Fruit fly (Drosophila melanogaster) whole organism, pupa: Measurements from ENCODE around the gene LysD.

ENCODE experiments used
- CG10348 ChIP-seq: fragments of 200-800 bp; sonication (Bioruptor generic); IDR thresholded peaks from 2 replicates; pipeline ENCODE4 v1.3.6; 2022; ENCODE audit warnings: missing biosample characterization, missing genetic modification characterization
- CG12605 ChIP-seq: fragments of 200-800 bp; sonication (Bioruptor generic); IDR thresholded peaks from 2 replicates; pipeline ENCODE4 v1.3.6; 2022; ENCODE audit warnings: missing biosample characterization, missing genetic modification characterization
- CG13204 ChIP-seq: fragments of 200-800 bp; sonication (Bioruptor generic); optimal IDR thresholded peaks from 2 replicates; lab custom pipeline; 2018; ENCODE audit warnings: missing biosample characterization, mild to moderate bottlenecking, missing genetic modification characterization, moderate library complexity
- CG14655 ChIP-seq: fragments of 200-800 bp; sonication (Bioruptor generic); optimal IDR thresholded peaks from 3 replicates; lab custom pipeline; 2017; ENCODE audit warnings: mild to moderate bottlenecking, missing biosample characterization, missing genetic modification reagents, missing genetic modification characterization
- CG15710 ChIP-seq: fragments of 200-800 bp; sonication (Bioruptor generic); optimal IDR thresholded peaks from 2 replicates; lab custom pipeline; 2018; ENCODE audit warnings: missing biosample characterization, mild to moderate bottlenecking, missing genetic modification characterization, moderate library complexity
- CG17806 ChIP-seq: fragments of 200-800 bp; sonication (Bioruptor generic); optimal IDR thresholded peaks from 2 replicates; lab custom pipeline; 2018; ENCODE audit warnings: missing biosample characterization, mild to moderate bottlenecking, missing genetic modification characterization, moderate library complexity
- CG32121 ChIP-seq: fragments of 200-800 bp; sonication (Bioruptor generic); IDR thresholded peaks from 2 replicates; pipeline ENCODE4 v1.3.6; 2022; ENCODE audit warnings: missing biosample characterization, missing genetic modification characterization
- CG34367 ChIP-seq: fragments of 200-800 bp; sonication (Bioruptor generic); optimal IDR thresholded peaks from 2 replicates; lab custom pipeline; 2018; ENCODE audit warnings: missing biosample characterization, mild to moderate bottlenecking, missing genetic modification characterization
- CG4496 ChIP-seq: fragments of 200-800 bp; sonication (Bioruptor generic); IDR thresholded peaks from 3 replicates; pipeline ENCODE4 v1.3.6; 2022; ENCODE audit warnings: missing biosample characterization, missing genetic modification characterization
- CG8159 ChIP-seq: fragments of 200-800 bp; sonication (Bioruptor generic); optimal IDR thresholded peaks from 3 replicates; lab custom pipeline; 2018; ENCODE audit warnings: missing biosample characterization, mild to moderate bottlenecking, missing genetic modification characterization, moderate library complexity
- CG8301 ChIP-seq: fragments of 200-800 bp; sonication (Bioruptor generic); optimal IDR thresholded peaks from 2 replicates; lab custom pipeline; 2018; ENCODE audit warnings: missing biosample characterization, mild to moderate bottlenecking, missing genetic modification characterization
- CG9948 ChIP-seq: fragments of 200-800 bp; sonication (Bioruptor generic); optimal IDR thresholded peaks from 2 replicates; lab custom pipeline; 2018; ENCODE audit warnings: missing biosample characterization, mild to moderate bottlenecking, missing genetic modification characterization, moderate library complexity
- D1 ChIP-seq: fragments of 200-800 bp; sonication (Bioruptor generic); optimal IDR thresholded peaks from 2 replicates; lab custom pipeline; 2018; ENCODE audit warnings: missing biosample characterization, mild to moderate bottlenecking, missing genetic modification characterization, moderate library complexity
- EcR ChIP-seq: fragments of 200-800 bp; sonication (Bioruptor generic); optimal IDR thresholded peaks from 3 replicates; lab custom pipeline; 2019; ENCODE audit warnings: missing biosample characterization, missing genetic modification characterization, mild to moderate bottlenecking, moderate library complexity, missing genetic modification reagents
- Ets98B ChIP-seq: fragments of 200-800 bp; sonication (Bioruptor generic); IDR thresholded peaks from 2 replicates; pipeline ENCODE4 v1.3.6; 2022; ENCODE audit warnings: missing biosample characterization, missing genetic modification characterization
- Pif1A ChIP-seq: fragments of 200-800 bp; sonication (Bioruptor generic); optimal IDR thresholded peaks from 3 replicates; lab custom pipeline; 2016; ENCODE audit warnings: missing biosample characterization, missing genetic modification characterization
- Pif1B ChIP-seq: fragments of 200-800 bp; sonication (Bioruptor generic); optimal IDR thresholded peaks from 3 replicates; lab custom pipeline; 2016; ENCODE audit warnings: missing biosample characterization, missing genetic modification characterization
- Snoo ChIP-seq: fragments of 200-800 bp; sonication (Bioruptor generic); optimal IDR thresholded peaks from 3 replicates; lab custom pipeline; 2017; ENCODE audit warnings: missing biosample characterization, mild to moderate bottlenecking, missing genetic modification characterization, inconsistent platforms
- fd96Ca ChIP-seq: fragments of 200-800 bp; sonication (Bioruptor generic); IDR thresholded peaks from 3 replicates; pipeline ENCODE4 v1.3.6; 2022; ENCODE audit warnings: missing biosample characterization, missing genetic modification characterization
- gl ChIP-seq: fragments of 200-800 bp; sonication (Bioruptor generic); optimal IDR thresholded peaks from 2 replicates; lab custom pipeline; 2018; ENCODE audit warnings: missing biosample characterization, mild to moderate bottlenecking, missing genetic modification characterization
- rn ChIP-seq: fragments of 200-800 bp; sonication (Bioruptor generic); IDR thresholded peaks from 2 replicates; pipeline ENCODE4 v1.3.6; 2022; ENCODE audit warnings: missing biosample characterization, missing genetic modification characterization

The LysD gene

DNA sequence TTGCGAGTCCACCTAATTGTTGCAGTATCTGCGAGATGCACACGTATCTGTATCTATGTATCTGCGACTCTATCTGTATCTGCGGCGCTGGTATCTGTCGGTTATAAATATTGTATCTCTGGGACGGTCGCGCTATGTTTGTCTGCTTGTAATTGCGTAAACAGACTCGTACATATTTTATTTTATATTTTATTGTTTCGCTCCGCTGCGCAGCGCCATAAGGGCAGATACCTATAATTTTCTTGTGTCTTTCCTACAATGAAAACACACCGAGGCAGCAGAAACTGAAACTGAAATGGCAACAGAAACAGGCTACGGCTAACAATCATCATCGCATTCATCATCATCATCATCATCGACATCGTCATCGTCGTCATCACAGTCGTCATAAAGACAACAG is 42.6 kb downstream of the LysD start:
- TF ChIP-seq rn (GFP tag; lab: Robert Waterston, UW) = no peak
- no peak for TF ChIP-seq CG12605 (GFP tag; lab: Robert Waterston, UW)
- TF ChIP-seq fd96Ca (GFP tag; lab: Robert Waterston, UW) = no peak
- no peak for TF ChIP-seq CG32121 (GFP tag; lab: Robert Waterston, UW)
- TF ChIP-seq CG9948 = no peak
- TF ChIP-seq CG17806 = no peak
- TF ChIP-seq CG8301 (tag; lab: Kevin White, UChicago) = no peak
- no peak for TF ChIP-seq Snoo (tag; lab: Kevin White, UChicago)
- no peak for TF ChIP-seq Pif1A

DNA sequence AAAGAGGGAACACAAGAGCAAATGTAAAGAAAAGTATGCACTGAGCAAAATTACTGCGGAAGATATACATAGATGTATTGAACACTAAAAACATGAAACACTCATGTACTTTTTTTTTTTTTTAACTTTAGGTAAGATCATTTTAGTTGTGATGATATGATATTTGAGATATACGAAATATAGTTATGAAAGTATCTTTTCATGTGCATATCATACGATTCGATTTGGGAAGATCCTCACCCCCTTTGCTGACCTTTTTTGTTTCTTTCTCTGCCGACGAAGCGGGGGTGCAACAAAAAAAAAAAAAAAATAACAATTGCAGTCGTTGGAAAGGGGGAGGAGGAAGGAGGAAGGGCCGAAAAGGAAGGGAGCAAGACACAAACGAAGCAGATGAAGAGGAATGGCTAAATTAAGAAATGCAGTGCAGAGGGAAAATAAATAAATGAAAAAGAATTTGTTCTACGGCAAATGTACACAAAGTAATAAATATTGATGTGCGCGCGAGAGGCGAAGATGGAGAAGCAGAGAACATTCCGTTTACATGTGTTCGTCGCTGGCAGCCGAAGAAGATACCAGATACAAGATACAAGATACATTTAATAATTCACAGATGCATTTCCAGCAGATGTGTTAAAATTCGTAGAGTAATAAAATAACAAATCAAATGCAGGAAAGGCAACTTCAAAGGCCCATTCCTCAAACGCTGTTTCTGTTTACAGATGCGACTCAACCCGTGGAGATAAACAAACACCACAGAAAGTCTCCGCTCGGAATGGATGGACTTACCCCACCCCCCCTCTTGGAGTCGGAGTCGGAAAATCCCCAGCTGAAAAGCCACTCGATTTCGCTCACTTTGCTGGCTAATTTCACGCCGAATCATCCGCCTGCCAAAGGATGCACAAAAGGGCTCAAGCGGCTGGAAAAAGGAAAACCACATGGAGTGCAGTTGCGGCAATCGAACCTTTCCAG is 43.8 kb downstream of the LysD start:
- TF ChIP-seq gl (tag; lab: Kevin White, UChicago) (no peak), CG9948 (peak; percentile 32), D1 (tag; lab: Kevin White, UChicago) (no peak), CG17806 (peak; percentile 30), Pif1A (peak; percentile 50), CG34367 (tag; lab: Kevin White, UChicago) (no peak), rn (GFP tag; lab: Robert Waterston, UW) (no peak), CG15710 (peak; percentile 42), Snoo (tag; lab: Kevin White, UChicago) (peak; percentile 30), CG12605 (GFP tag; lab: Robert Waterston, UW) (no peak), CG8159 (tag; lab: Kevin White, UChicago) (peak; percentile 57), fd96Ca (GFP tag; lab: Robert Waterston, UW) (no peak), CG13204 (GFP tag; lab: Kevin White, UChicago) (no peak), Pif1B (peak; percentile 22)

DNA sequence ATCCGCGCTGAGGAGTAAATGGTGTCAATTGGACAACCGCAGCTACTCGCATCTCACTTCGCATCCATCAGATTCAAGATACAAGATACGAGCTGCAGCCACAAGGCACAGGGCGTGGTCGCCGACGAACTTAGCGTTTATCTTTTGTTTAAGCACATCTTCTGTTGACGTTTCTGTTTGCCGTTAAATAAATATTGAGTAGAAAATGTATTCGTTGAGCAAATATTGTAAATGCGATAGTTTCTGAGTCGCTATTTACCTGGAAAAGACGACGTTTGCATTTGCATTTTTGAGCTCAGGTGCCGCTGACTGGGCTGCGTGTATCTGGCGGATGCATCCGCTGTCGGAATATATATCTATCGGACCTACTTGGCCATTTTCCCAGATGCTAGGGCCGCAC is 44.7 kb downstream of the LysD start:
- no peak for TF ChIP-seq CG34367 (tag; lab: Kevin White, UChicago)
- TF ChIP-seq CG14655 = no peak
- TF ChIP-seq Ets98B (GFP tag; lab: Robert Waterston, UW) = peak; percentile 35; the same call in 1 of the 2 replicates
- peak; percentile 9 for TF ChIP-seq Pif1A
- TF ChIP-seq gl (tag; lab: Kevin White, UChicago) = no peak
- TF ChIP-seq Pif1B = peak; percentile 1

DNA sequence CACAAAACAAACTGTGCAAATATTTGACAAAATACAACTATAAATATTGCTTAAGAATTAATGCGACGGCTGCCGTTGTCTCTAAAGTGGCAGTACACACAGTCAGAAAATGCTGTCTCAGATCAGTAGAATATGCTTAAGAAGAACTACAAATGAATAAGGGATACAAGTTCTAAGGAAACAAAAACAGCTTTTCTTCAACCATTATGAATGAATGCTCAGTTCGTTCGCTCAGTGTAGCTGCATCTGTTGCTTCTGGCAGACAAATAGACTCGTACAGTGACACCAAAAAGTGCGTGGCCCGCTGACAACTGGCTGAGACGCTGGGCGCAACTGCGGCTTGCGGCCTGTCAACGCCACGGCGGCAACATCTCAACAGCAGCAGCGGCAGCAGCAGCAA is 45.2 kb downstream of the LysD start:
- TF ChIP-seq CG10348 = no peak
- no peak for TF ChIP-seq CG13204 (GFP tag; lab: Kevin White, UChicago)
- no peak for TF ChIP-seq gl (tag; lab: Kevin White, UChicago)
- peak; percentile 5 for TF ChIP-seq CG15710
- TF ChIP-seq CG9948 = peak; percentile 11
- no peak; the same call in 1 of the 2 replicates for TF ChIP-seq Ets98B (GFP tag; lab: Robert Waterston, UW)
- TF ChIP-seq CG32121 (GFP tag; lab: Robert Waterston, UW) = peak; percentile 50; the same call in 1 of the 2 replicates
- peak; percentile 12 for TF ChIP-seq CG17806
- peak; percentile 4 for TF ChIP-seq CG8159 (tag; lab: Kevin White, UChicago)
- no peak for TF ChIP-seq Snoo (tag; lab: Kevin White, UChicago)
- no peak for TF ChIP-seq CG34367 (tag; lab: Kevin White, UChicago)
- 0 out of 2 replicates have a peak, but pooled peaks have one; percentile 23 for TF ChIP-seq CG12605 (GFP tag; lab: Robert Waterston, UW)
- TF ChIP-seq rn (GFP tag; lab: Robert Waterston, UW) = 0 out of 2 replicates have a peak, but pooled peaks have one; percentile 28
- peak; percentile 29 for TF ChIP-seq CG8301 (tag; lab: Kevin White, UChicago)
- peak; percentile 48 for TF ChIP-seq CG14655
- TF ChIP-seq EcR = no peak
- TF ChIP-seq Pif1B = no peak
- peak; percentile 79 for TF ChIP-seq CG4496 (GFP tag; lab: Robert Waterston, UW)
- no peak for TF ChIP-seq Pif1A
- no peak for TF ChIP-seq D1 (tag; lab: Kevin White, UChicago)
- TF ChIP-seq fd96Ca (GFP tag; lab: Robert Waterston, UW) = 0 out of 3 replicates have a peak, but pooled peaks have one; percentile 49
- TF ChIP-seq, all 21 proteins: peak for 11
